In the genomic region with DNA sequence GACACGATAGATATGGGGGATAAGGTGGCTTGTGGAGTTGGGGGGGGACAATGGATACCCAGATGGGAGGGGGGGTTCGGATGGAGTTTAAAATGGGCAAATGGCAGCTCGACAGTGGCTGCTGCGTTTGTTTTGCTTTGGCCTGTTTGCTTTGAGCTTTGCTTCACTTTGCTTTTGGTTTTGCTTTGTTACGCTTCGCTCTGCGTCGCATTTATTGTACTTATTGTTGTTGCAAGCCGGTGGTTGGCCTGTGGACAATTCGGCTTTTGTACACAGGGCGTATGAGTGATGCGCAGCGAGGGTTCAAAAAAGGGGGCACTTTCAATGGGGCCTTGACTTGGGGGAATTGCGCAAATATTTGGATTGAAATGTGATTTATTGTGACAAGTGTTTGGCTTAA, we compare ENCODE assay signal across 1 fruit fly cellular context.
TF ChIP-seq lines count a peak whose summit lies in the region.

No protein-coding gene starts in this region.

TF ChIP-seq in whole organism, embryonic, 481 proteins besides CTCF, POLR2A, EP300 and RAD21 (continued from another document and continues in another):
- TF ChIP-seq sqz (GFP tag; optimal IDR thresholded peaks at IDR 0.05; lab: Kevin White, UChicago) (no peak), Camta (GFP tag; optimal IDR thresholded peaks at IDR 0.05; lab: Kevin White, UChicago) (no peak), Fer1 (GFP tag; optimal IDR thresholded peaks at IDR 0.05; lab: Kevin White, UChicago) (no peak), ro (GFP tag; IDR thresholded peaks at IDR 0.05; lab: Robert Waterston, UW) (no peak), ase (GFP tag; IDR thresholded peaks at IDR 0.05; lab: Robert Waterston, UW) (no peak), CG17361 (GFP tag; IDR thresholded peaks at IDR 0.05; lab: Robert Waterston, UW) (no peak), CG31224 (GFP tag; IDR thresholded peaks at IDR 0.05; lab: Robert Waterston, UW) (peak; percentile 20; the same call in 1 of the 2 replicates), p53 (GFP tag; optimal IDR thresholded peaks at IDR 0.05; lab: Kevin White, UChicago) (no peak), Dp (GFP tag; optimal IDR thresholded peaks at IDR 0.05; lab: Kevin White, UChicago) (no peak), CG3281 (GFP tag; optimal IDR thresholded peaks at IDR 0.05; lab: Kevin White, UChicago) (no peak), CG4404 (GFP tag; IDR thresholded peaks at IDR 0.05; lab: Robert Waterston, UW) (no peak), zen2 (GFP tag; IDR thresholded peaks at IDR 0.05; lab: Robert Waterston, UW; ENCODE audit: partially characterized antibody) (no peak), otp (GFP tag; IDR thresholded peaks at IDR 0.05; lab: Robert Waterston, UW) (0 out of 3 replicates have a peak, but pooled peaks have one; percentile 31), stc (GFP tag; IDR thresholded peaks at IDR 0.05; lab: Robert Waterston, UW) (peak; percentile 44; the same call in 1 of the 2 replicates), CG11695 (GFP tag; IDR thresholded peaks at IDR 0.05; lab: Robert Waterston, UW) (no peak), Abd-B (GFP tag; optimal IDR thresholded peaks at IDR 0.05; lab: Kevin White, UChicago) (no peak), CG2116 (GFP tag; optimal IDR thresholded peaks at IDR 0.05; lab: Kevin White, UChicago) (no peak), ham (GFP tag; IDR thresholded peaks at IDR 0.05; lab: Robert Waterston, UW) (no peak), dmrt11E (tag; optimal IDR thresholded peaks at IDR 0.05; lab: Kevin White, UChicago) (no peak), odd (GFP tag; optimal IDR thresholded peaks at IDR 0.05; lab: Kevin White, UChicago) (no peak), Bdp1 (GFP tag; optimal IDR thresholded peaks at IDR 0.05; lab: Kevin White, UChicago) (no peak), Atf3 (GFP tag; optimal IDR thresholded peaks at IDR 0.05; lab: Kevin White, UChicago) (no peak), CG13775 (GFP tag; optimal IDR thresholded peaks at IDR 0.05; lab: Kevin White, UChicago) (no peak), her (GFP tag; optimal IDR thresholded peaks at IDR 0.05; lab: Kevin White, UChicago) (no peak), al (GFP tag; IDR thresholded peaks at IDR 0.05; lab: Robert Waterston, UW) (no peak), CG1792 (GFP tag; optimal IDR thresholded peaks at IDR 0.05; lab: Kevin White, UChicago) (no peak), CG4424 (GFP tag; optimal IDR thresholded peaks at IDR 0.05; lab: Kevin White, UChicago) (no peak), Atf-2 (GFP tag; optimal IDR thresholded peaks at IDR 0.05; lab: Kevin White, UChicago) (no peak), pho (GFP tag; optimal IDR thresholded peaks at IDR 0.05; lab: Kevin White, UChicago) (no peak), CG15479 (GFP tag; optimal IDR thresholded peaks at IDR 0.05; lab: Kevin White, UChicago) (no peak), Adf1 (GFP tag; IDR thresholded peaks at IDR 0.05; lab: Robert Waterston, UW) (no peak), jigr1 (GFP tag; IDR thresholded peaks at IDR 0.05; lab: Robert Waterston, UW) (no peak), CG4707 (GFP tag; optimal IDR thresholded peaks at IDR 0.05; lab: Kevin White, UChicago) (peak; percentile 15), HmgD (GFP tag; optimal IDR thresholded peaks at IDR 0.05; lab: Kevin White, UChicago) (no peak), pum (GFP tag; optimal IDR thresholded peaks at IDR 0.05; lab: Kevin White, UChicago) (no peak), Hand (GFP tag; optimal IDR thresholded peaks at IDR 0.05; lab: Kevin White, UChicago) (no peak), CG8359 (GFP tag; optimal IDR thresholded peaks at IDR 0.05; lab: Kevin White, UChicago; ENCODE audit: borderline replicate concordance) (no peak), bowl (GFP tag; IDR thresholded peaks at IDR 0.05; lab: Robert Waterston, UW) (no peak), CG14860 (GFP tag; IDR thresholded peaks at IDR 0.05; lab: Robert Waterston, UW; ENCODE audit: partially characterized antibody) (no peak), H15 (GFP tag; IDR thresholded peaks at IDR 0.05; lab: Robert Waterston, UW) (no peak), ab (GFP tag; optimal IDR thresholded peaks at IDR 0.05; lab: Kevin White, UChicago) (no peak), CG12744 (GFP tag; optimal IDR thresholded peaks at IDR 0.05; lab: Kevin White, UChicago) (no peak), CG12155 (GFP tag; optimal IDR thresholded peaks at IDR 0.05; lab: Kevin White, UChicago) (no peak), CG10979 (tag; optimal IDR thresholded peaks at IDR 0.05; lab: Kevin White, UChicago) (no peak), MTF-1 (GFP tag; optimal IDR thresholded peaks at IDR 0.05; lab: Kevin White, UChicago; ENCODE audit: borderline replicate concordance) (no peak), Rx (GFP tag; IDR thresholded peaks at IDR 0.05; lab: Robert Waterston, UW) (no peak), Aef1 (GFP tag; IDR thresholded peaks at IDR 0.05; lab: Robert Waterston, UW) (peak; percentile 13; the same call in 1 of the 3 replicates), toy (GFP tag; IDR thresholded peaks at IDR 0.05; lab: Robert Waterston, UW) (no peak), Ets97D (GFP tag; optimal IDR thresholded peaks at IDR 0.05; lab: Kevin White, UChicago) (no peak), CG13624 (GFP tag; optimal IDR thresholded peaks at IDR 0.05; lab: Kevin White, UChicago) (no peak), Six4 (GFP tag; optimal IDR thresholded peaks at IDR 0.05; lab: Kevin White, UChicago) (no peak), PHDP (tag; optimal IDR thresholded peaks at IDR 0.05; lab: Kevin White, UChicago) (no peak), yki (optimal IDR thresholded peaks at IDR 0.05; lab: Kevin White, UChicago) (no peak), CG9215 (GFP tag; IDR thresholded peaks at IDR 0.05; lab: Robert Waterston, UW) (no peak), CG10321 (GFP tag; IDR thresholded peaks at IDR 0.05; lab: Robert Waterston, UW) (no peak), Lim3 (GFP tag; IDR thresholded peaks at IDR 0.05; lab: Robert Waterston, UW) (no peak), Pdp1 (GFP tag; optimal IDR thresholded peaks at IDR 0.05; lab: Kevin White, UChicago) (no peak), dimm (GFP tag; IDR thresholded peaks at IDR 0.05; lab: Robert Waterston, UW) (no peak), Lpt (GFP tag; optimal IDR thresholded peaks at IDR 0.05; lab: Kevin White, UChicago) (no peak), zfh2 (GFP tag; optimal IDR thresholded peaks at IDR 0.05; lab: Kevin White, UChicago) (no peak), CG3726 (GFP tag; IDR thresholded peaks at IDR 0.05; lab: Robert Waterston, UW) (0 out of 3 replicates have a peak, but pooled peaks have one; percentile 56), sens (GFP tag; lab: Kevin White, UChicago) (peak; percentile 70), twi (tag; optimal IDR thresholded peaks at IDR 0.05; lab: Kevin White, UChicago) (no peak), wor (GFP tag; IDR thresholded peaks at IDR 0.05; lab: Robert Waterston, UW) (no peak), en (GFP tag; optimal IDR thresholded peaks at IDR 0.05; lab: Kevin White, UChicago) (no peak), danr (GFP tag; IDR thresholded peaks at IDR 0.05; lab: Robert Waterston, UW) (no peak), mld (GFP tag; IDR thresholded peaks at IDR 0.05; lab: Robert Waterston, UW; ENCODE audit: partially characterized antibody) (no peak), kah (GFP tag; optimal IDR thresholded peaks at IDR 0.05; lab: Kevin White, UChicago) (no peak), vnd (GFP tag; IDR thresholded peaks at IDR 0.05; lab: Robert Waterston, UW; ENCODE audit: partially characterized antibody) (no peak), Med (GFP tag; lab: Kevin White, UChicago) (peak; percentile 68), sc (optimal IDR thresholded peaks at IDR 0.05; lab: Kevin White, UChicago) (no peak), sc (GFP tag; optimal IDR thresholded peaks at IDR 0.05; lab: Kevin White, UChicago) (no peak), CG8281 (tag; optimal IDR thresholded peaks at IDR 0.05; lab: Kevin White, UChicago) (no peak), eve (GFP tag; optimal IDR thresholded peaks at IDR 0.05; lab: Kevin White, UChicago) (no peak), Bgb (GFP tag; IDR thresholded peaks at IDR 0.05; lab: Robert Waterston, UW; ENCODE audit: partially characterized antibody) (no peak), Sry-δ (GFP tag; optimal IDR thresholded peaks at IDR 0.05; lab: Kevin White, UChicago) (no peak), pan (optimal IDR thresholded peaks at IDR 0.05; lab: Kevin White, UChicago) (no peak), pan (GFP tag; optimal IDR thresholded peaks at IDR 0.05 in 1 of 2, IDR thresholded peaks at IDR 0.05 in 1 of 2) (no peak), NfI (GFP tag; optimal IDR thresholded peaks at IDR 0.05; lab: Kevin White, UChicago) (no peak), CG2199 (GFP tag; IDR thresholded peaks at IDR 0.05; lab: Robert Waterston, UW) (no peak), wdn (GFP tag; IDR thresholded peaks at IDR 0.05; lab: Robert Waterston, UW) (no peak), Jarid2 (GFP tag; optimal IDR thresholded peaks at IDR 0.05; lab: Kevin White, UChicago) (no peak), CG16779 (GFP tag; IDR thresholded peaks at IDR 0.05; lab: Robert Waterston, UW) (peak; percentile 24; the same call in 1 of the 2 replicates), slou (GFP tag; optimal IDR thresholded peaks at IDR 0.05; lab: Kevin White, UChicago) (no peak), CG7963 (GFP tag; IDR thresholded peaks at IDR 0.05; lab: Robert Waterston, UW; ENCODE audit: partially characterized antibody) (no peak), CG11093 (GFP tag; IDR thresholded peaks at IDR 0.05; lab: Robert Waterston, UW) (no peak), CG13287 (GFP tag; IDR thresholded peaks at IDR 0.05; lab: Robert Waterston, UW; ENCODE audit: partially characterized antibody) (no peak), fd102C (GFP tag; optimal IDR thresholded peaks at IDR 0.05; lab: Kevin White, UChicago) (no peak), nerfin-1 (tag; optimal IDR thresholded peaks at IDR 0.05; lab: Kevin White, UChicago) (no peak), CG2120 (GFP tag; optimal IDR thresholded peaks at IDR 0.05; lab: Kevin White, UChicago) (no peak), maf-S (GFP tag; optimal IDR thresholded peaks at IDR 0.05; lab: Kevin White, UChicago) (no peak), eyg (GFP tag; optimal IDR thresholded peaks at IDR 0.05; lab: Kevin White, UChicago) (no peak), crp (GFP tag; optimal IDR thresholded peaks at IDR 0.05; lab: Kevin White, UChicago) (no peak), Hr3 (GFP tag; optimal IDR thresholded peaks at IDR 0.05; lab: Kevin White, UChicago) (no peak), CG34422 (GFP tag; IDR thresholded peaks at IDR 0.05; lab: Robert Waterston, UW) (0 out of 3 replicates have a peak, but pooled peaks have one; percentile 9), CG8944 (GFP tag; optimal IDR thresholded peaks at IDR 0.05; lab: Kevin White, UChicago) (peak; percentile 7), CG2129 (GFP tag; IDR thresholded peaks at IDR 0.05; lab: Robert Waterston, UW; ENCODE audit: partially characterized antibody) (no peak), CG15514 (GFP tag; optimal IDR thresholded peaks at IDR 0.05; lab: Kevin White, UChicago) (peak; percentile 13), CG13123 (GFP tag; optimal IDR thresholded peaks at IDR 0.05; lab: Kevin White, UChicago) (no peak), dysf (GFP tag; IDR thresholded peaks at IDR 0.05; lab: Robert Waterston, UW) (no peak), ERR (GFP tag; optimal IDR thresholded peaks at IDR 0.05; lab: Kevin White, UChicago) (no peak), hb (GFP tag; IDR thresholded peaks at IDR 0.05; lab: Robert Waterston, UW; ENCODE audit: partially characterized antibody) (no peak), insv (GFP tag; optimal IDR thresholded peaks at IDR 0.05; lab: Kevin White, UChicago) (no peak), zen (tag; optimal IDR thresholded peaks at IDR 0.05; lab: Kevin White, UChicago) (no peak), peb (GFP tag; IDR thresholded peaks at IDR 0.05; lab: Robert Waterston, UW) (no peak), CG17359 (tag; optimal IDR thresholded peaks at IDR 0.05; lab: Kevin White, UChicago) (no peak), tup (GFP tag; optimal IDR thresholded peaks at IDR 0.05; lab: Kevin White, UChicago) (no peak), sr (GFP tag; IDR thresholded peaks at IDR 0.05; lab: Robert Waterston, UW) (peak; percentile 47; the same call in 1 of the 3 replicates), CG13424 (tag; optimal IDR thresholded peaks at IDR 0.05; lab: Kevin White, UChicago) (no peak), gem (tag; optimal IDR thresholded peaks at IDR 0.05; lab: Kevin White, UChicago) (no peak), Hr51 (GFP tag; optimal IDR thresholded peaks at IDR 0.05; lab: Kevin White, UChicago) (no peak), NK7.1 (GFP tag; optimal IDR thresholded peaks at IDR 0.05; lab: Kevin White, UChicago) (no peak), Poxn (GFP tag; IDR thresholded peaks at IDR 0.05; lab: Robert Waterston, UW) (no peak), Dip2 (GFP tag; IDR thresholded peaks at IDR 0.05; lab: Robert Waterston, UW) (no peak), CG12236 (GFP tag; optimal IDR thresholded peaks at IDR 0.05; lab: Kevin White, UChicago) (no peak), dm (GFP tag; optimal IDR thresholded peaks at IDR 0.05; lab: Kevin White, UChicago) (no peak), Chrac-16 (GFP tag; optimal IDR thresholded peaks at IDR 0.05; lab: Kevin White, UChicago) (no peak), ap (GFP tag; IDR thresholded peaks at IDR 0.05; lab: Robert Waterston, UW) (no peak), CG17829 (tag; optimal IDR thresholded peaks at IDR 0.05; lab: Kevin White, UChicago) (no peak), CG16815 (GFP tag; optimal IDR thresholded peaks at IDR 0.05; lab: Kevin White, UChicago) (no peak), jing (GFP tag; optimal IDR thresholded peaks at IDR 0.05; lab: Kevin White, UChicago) (no peak), Sox100B (GFP tag; optimal IDR thresholded peaks at IDR 0.05; lab: Kevin White, UChicago) (no peak), CG10267 (tag; optimal IDR thresholded peaks at IDR 0.05; lab: Kevin White, UChicago) (no peak), usp (GFP tag; optimal IDR thresholded peaks at IDR 0.05; lab: Kevin White, UChicago) (no peak), CG18619 (GFP tag; optimal IDR thresholded peaks at IDR 0.05; lab: Kevin White, UChicago) (no peak), ewg (GFP tag; optimal IDR thresholded peaks at IDR 0.05; lab: Kevin White, UChicago) (no peak), CG6765 (GFP tag; optimal IDR thresholded peaks at IDR 0.05; lab: Kevin White, UChicago) (no peak), CG30020 (tag; optimal IDR thresholded peaks at IDR 0.05; lab: Kevin White, UChicago) (no peak), CG7271 (tag; optimal IDR thresholded peaks at IDR 0.05; lab: Kevin White, UChicago) (no peak), CG15696 (tag; optimal IDR thresholded peaks at IDR 0.05; lab: Kevin White, UChicago) (no peak), HLH54F (GFP tag; optimal IDR thresholded peaks at IDR 0.05; lab: Kevin White, UChicago) (no peak), Nf-YB (GFP tag; optimal IDR thresholded peaks at IDR 0.05; lab: Kevin White, UChicago) (no peak), Side (GFP tag; optimal IDR thresholded peaks at IDR 0.05; lab: Kevin White, UChicago) (no peak), Oaz (GFP tag; IDR thresholded peaks at IDR 0.05; lab: Robert Waterston, UW) (no peak)
